Worm (Caenorhabditis elegans): Measurements from ENCODE around the gene C34F6.12.

ce11 chrX:11264715-11265114 lies 38.2 kb upstream of the C34F6.12 start:
- no peak for TF ChIP-seq tbx-2 (tag; optimal IDR thresholded peaks at IDR 0.05)
- no peak for TF ChIP-seq npax-4 (tag; optimal IDR thresholded peaks at IDR 0.05)
- no peak for TF ChIP-seq elt-2 (tag; optimal IDR thresholded peaks at IDR 0.05)
- TF ChIP-seq ets-4 (tag; optimal IDR thresholded peaks at IDR 0.05), result no peak
- TF ChIP-seq pros-1 (tag; optimal IDR thresholded peaks at IDR 0.05), result no peak
- TF ChIP-seq pha-4 (tag; optimal IDR thresholded peaks at IDR 0.05), result no peak
- no peak for TF ChIP-seq ama-1 (optimal IDR thresholded peaks at IDR 0.05)

All from whole organism, late embryonic.